Fruit fly (Drosophila melanogaster) whole organism, embryonic: ENCODE data around the gene gish.

ENCODE experiments used
- Ada2b ChIP-seq: fragments of 200-800 bp; sonication (Bioruptor generic); IDR thresholded peaks from 2 replicates; pipeline ENCODE4 v1.3.6; 2022; ENCODE audit warnings: missing biosample characterization, missing genetic modification characterization
- CG11398 ChIP-seq: fragments of 200-800 bp; sonication (Bioruptor generic); optimal IDR thresholded peaks from 2 replicates; lab custom pipeline; 2016; ENCODE audit warnings: missing biosample characterization, missing genetic modification characterization
- CG11696 ChIP-seq: fragments of 200-800 bp; sonication (Bioruptor generic); IDR thresholded peaks from 2 replicates; pipeline ENCODE4 v1.3.6; 2022; ENCODE audit warnings: missing biosample characterization, missing genetic modification characterization
- CG1792 ChIP-seq: fragments of 200-800 bp; sonication (Bioruptor generic); optimal IDR thresholded peaks from 2 replicates; lab custom pipeline; 2016; ENCODE audit warnings: missing biosample characterization, missing genetic modification characterization
- CG5953 ChIP-seq: fragments of 200-800 bp; sonication (Bioruptor generic); IDR thresholded peaks from 2 replicates; pipeline ENCODE4 v1.3.6; 2022; ENCODE audit warnings: missing biosample characterization, missing genetic modification characterization
- CG8765 ChIP-seq: fragments of 200-800 bp; sonication (Bioruptor generic); IDR thresholded peaks from 2 replicates; pipeline ENCODE4 v1.3.6; 2022; ENCODE audit warnings: missing biosample characterization, missing genetic modification characterization
- Hr78 ChIP-seq, 2 experiments: fragments of 200-800 bp in 1 of 2; fragments of >200 bp in 1 of 2; sonication (Bioruptor generic) in 1 of 2; optimal IDR thresholded peaks; 2 replicates each; lab custom pipeline; 2017 to 2019; ENCODE audit warnings: missing biosample characterization in 2 of 2, missing genetic modification characterization in 2 of 2, mild to moderate bottlenecking in 1 of 2, moderate library complexity in 1 of 2
- Rx ChIP-seq: fragments of 200-800 bp; sonication (Bioruptor generic); IDR thresholded peaks from 2 replicates; pipeline ENCODE4 v1.3.6; 2022; ENCODE audit warnings: missing biosample characterization, missing genetic modification characterization
- dm ChIP-seq: fragments of 200-800 bp; sonication (Bioruptor generic); optimal IDR thresholded peaks from 3 replicates; lab custom pipeline; 2016; ENCODE audit warnings: missing biosample characterization, missing genetic modification characterization
- p53 ChIP-seq: fragments of 200-800 bp; sonication (Bioruptor generic); optimal IDR thresholded peaks from 2 replicates; lab custom pipeline; 2016; ENCODE audit warnings: missing biosample characterization, missing genetic modification characterization
- psq ChIP-seq: fragments of 200-800 bp; sonication (Bioruptor generic); optimal IDR thresholded peaks from 2 replicates; lab custom pipeline; 2017; ENCODE audit warnings: missing biosample characterization, missing genetic modification characterization

- no peak for TF ChIP-seq dm (GFP tag; lab: Kevin White, UChicago)
- no peak for TF ChIP-seq CG5953 (GFP tag; lab: Robert Waterston, UW)
- no peak for TF ChIP-seq Rx
- no peak for TF ChIP-seq CG1792 (GFP tag; lab: Kevin White, UChicago)
- TF ChIP-seq Hr78 (GFP tag; optimal IDR thresholded peaks at IDR 0.05; lab: Kevin White, UChicago) = no peak
- TF ChIP-seq CG8765 (GFP tag; lab: Robert Waterston, UW) = no peak
- no peak for TF ChIP-seq CG11696
- TF ChIP-seq CG11398 (GFP tag; lab: Kevin White, UChicago) = no peak
- TF ChIP-seq psq = no peak
- TF ChIP-seq p53 (GFP tag; lab: Kevin White, UChicago) = no peak
- TF ChIP-seq Ada2b (GFP tag; lab: Robert Waterston, UW) = no peak
These were observed 63.3 kb downstream of the gish start for dm6 chr3R:16335438-16336073.
